Worm (Caenorhabditis elegans) whole organism, L2 larva: Measurements from ENCODE around the gene Y39E4B.5.

ENCODE experiments used
- C34F6.9 ChIP-seq: fragments of 150-350 bp; optimal IDR thresholded peaks from 2 replicates; lab custom pipeline; 2014; ENCODE audit warnings: missing biosample characterization, missing genetic modification characterization
- F13H6.1 ChIP-seq: sonication (generic microtip); optimal IDR thresholded peaks from 2 replicates; lab custom pipeline; 2016; ENCODE audit warnings: missing genetic modification characterization, missing compliant biosample characterization
- Y55F3AM.14 ChIP-seq: fragments of 200-800 bp; sonication (Bioruptor generic); optimal IDR thresholded peaks from 2 replicates; lab custom pipeline; 2018; ENCODE audit warnings: mild to moderate bottlenecking, missing genetic modification characterization, missing compliant biosample characterization
- aly-2 ChIP-seq: fragments of 150-350 bp; optimal IDR thresholded peaks from 2 replicates; lab custom pipeline; 2014; ENCODE audit warnings: missing biosample characterization, missing genetic modification characterization
- blmp-1 ChIP-seq: sonication (generic microtip); optimal IDR thresholded peaks from 2 replicates; lab custom pipeline; 2017; ENCODE audit warnings: missing genetic modification characterization, mild to moderate bottlenecking, missing compliant biosample characterization, antibody characterized with exemption, moderate library complexity; ENCODE audit not compliant: insufficient read depth
- ceh-16 ChIP-seq: fragments of 150-350 bp; optimal IDR thresholded peaks from 2 replicates; lab custom pipeline; 2014; ENCODE audit warnings: missing biosample characterization, missing genetic modification characterization
- ceh-82 ChIP-seq: fragments of 150-350 bp; optimal IDR thresholded peaks from 2 replicates; lab custom pipeline; 2014; ENCODE audit warnings: missing biosample characterization, missing genetic modification characterization
- crh-2 ChIP-seq: sonication (generic microtip); optimal IDR thresholded peaks from 2 replicates; lab custom pipeline; 2017; ENCODE audit warnings: missing biosample characterization, missing genetic modification characterization
- dmd-4 ChIP-seq: sonication (generic microtip); optimal IDR thresholded peaks from 2 replicates; lab custom pipeline; 2017; ENCODE audit warnings: missing biosample characterization, missing genetic modification characterization
- egl-27 ChIP-seq: sonication (generic microtip); optimal IDR thresholded peaks from 3 replicates; lab custom pipeline; 2017; ENCODE audit warnings: missing biosample characterization, missing genetic modification reagents, missing genetic modification characterization
- fos-1 ChIP-seq: fragments of 150-350 bp; optimal IDR thresholded peaks from 2 replicates; lab custom pipeline; 2014; ENCODE audit warnings: missing biosample characterization, missing genetic modification characterization
- gmeb-1 ChIP-seq: fragments of 150-350 bp; optimal IDR thresholded peaks from 2 replicates; lab custom pipeline; 2014; ENCODE audit warnings: missing biosample characterization, missing genetic modification characterization
- lin-13 ChIP-seq: fragments of 150-350 bp; optimal IDR thresholded peaks from 2 replicates; lab custom pipeline; 2014; ENCODE audit warnings: missing biosample characterization, missing genetic modification reagents, missing genetic modification characterization
- lsy-2 ChIP-seq, 2 experiments: fragments of 150-350 bp in 1 of 2; sonication (generic microtip) in 1 of 2; optimal IDR thresholded peaks; 2 replicates each; lab custom pipeline; 2014 to 2017; ENCODE audit warnings: missing biosample characterization in 2 of 2, missing genetic modification characterization in 2 of 2
- mdl-1 ChIP-seq, 2 experiments: fragments of 150-350 bp in 1 of 2; sonication (generic microtip) in 1 of 2; optimal IDR thresholded peaks; 2 replicates each; lab custom pipeline; 2017; ENCODE audit warnings: missing biosample characterization in 2 of 2, missing genetic modification characterization in 2 of 2
- nhr-10 ChIP-seq: sonication (generic microtip); optimal IDR thresholded peaks from 2 replicates; lab custom pipeline; 2017; ENCODE audit warnings: missing biosample characterization, missing genetic modification characterization
- nhr-12 ChIP-seq: fragments of 150-350 bp; optimal IDR thresholded peaks from 2 replicates; lab custom pipeline; 2014; ENCODE audit warnings: missing biosample characterization, missing genetic modification characterization
- nhr-129 ChIP-seq: fragments of 150-350 bp; optimal IDR thresholded peaks from 2 replicates; lab custom pipeline; 2014; ENCODE audit warnings: missing biosample characterization, missing genetic modification characterization
- nhr-21 ChIP-seq: fragments of 150-350 bp; optimal IDR thresholded peaks from 2 replicates; lab custom pipeline; 2014; ENCODE audit warnings: missing biosample characterization, missing genetic modification characterization
- nhr-25 ChIP-seq: fragments of 150-350 bp; sonication (generic microtip); optimal IDR thresholded peaks from 3 replicates; lab custom pipeline; 2014; ENCODE audit warnings: missing biosample characterization, missing genetic modification characterization
- nhr-6 ChIP-seq: fragments of 150-350 bp; optimal IDR thresholded peaks from 2 replicates; lab custom pipeline; 2014; ENCODE audit warnings: missing biosample characterization, missing genetic modification characterization
- sem-4 ChIP-seq: fragments of 150-350 bp; optimal IDR thresholded peaks from 2 replicates; lab custom pipeline; 2014; ENCODE audit warnings: missing biosample characterization, missing genetic modification reagents, missing genetic modification characterization
- skn-1 ChIP-seq: sonication (generic microtip); optimal IDR thresholded peaks from 2 replicates; lab custom pipeline; 2017; ENCODE audit warnings: missing biosample characterization, missing genetic modification characterization
- sma-3 ChIP-seq: sonication (generic microtip); optimal IDR thresholded peaks from 2 replicates; lab custom pipeline; 2016; ENCODE audit warnings: missing genetic modification reagents, missing genetic modification characterization, missing compliant biosample characterization
- sma-9 ChIP-seq, 2 experiments: fragments of 150-350 bp in 1 of 2; sonication (generic microtip) in 1 of 2; optimal IDR thresholded peaks; 2 replicates each; lab custom pipeline; 2014 to 2016; ENCODE audit warnings: missing genetic modification characterization in 2 of 2, mild to moderate bottlenecking in 1 of 2, missing biosample characterization in 1 of 2, missing compliant biosample characterization in 1 of 2, missing genetic modification reagents in 1 of 2, moderate library complexity in 1 of 2
- snpc-4 ChIP-seq: fragments of 150-350 bp; optimal IDR thresholded peaks from 2 replicates; lab custom pipeline; 2014; ENCODE audit warnings: missing biosample characterization, missing genetic modification characterization
- unc-39 ChIP-seq: fragments of 150-350 bp; optimal IDR thresholded peaks from 2 replicates; lab custom pipeline; 2014; ENCODE audit warnings: missing biosample characterization, missing genetic modification characterization
- unc-55 ChIP-seq: fragments of 150-350 bp; sonication (generic microtip); optimal IDR thresholded peaks from 3 replicates; lab custom pipeline; 2014; ENCODE audit warnings: missing biosample characterization, missing genetic modification reagents, missing genetic modification characterization
- unc-62 ChIP-seq: fragments of 150-350 bp; optimal IDR thresholded peaks from 2 replicates; lab custom pipeline; 2014; ENCODE audit warnings: missing biosample characterization, missing genetic modification reagents, missing genetic modification characterization
- zag-1 ChIP-seq: fragments of 150-350 bp; optimal IDR thresholded peaks from 2 replicates; lab custom pipeline; 2014; ENCODE audit warnings: missing biosample characterization, missing genetic modification characterization
- ztf-1 ChIP-seq: fragments of 200-800 bp; sonication (Bioruptor generic); conservative IDR thresholded peaks from 2 replicates; pipeline ENCODE4 v1.3.6; 2022; ENCODE audit warnings: missing genetic modification characterization, missing compliant biosample characterization
- ztf-4 ChIP-seq: fragments of 150-350 bp; optimal IDR thresholded peaks from 2 replicates; lab custom pipeline; 2014; ENCODE audit warnings: missing biosample characterization, missing genetic modification characterization

The Y39E4B.5 gene

ce11 chrIII:13187090-13187489, 17.4 kb downstream of the Y39E4B.5 start, which contains the start of gene gly-5:
gly-5 (plus strand) TSS chrIII:13187390.
- no peak for TF ChIP-seq blmp-1
- TF ChIP-seq nhr-129 (tag; lab: Kevin White, UChicago) = no peak
- TF ChIP-seq sma-9 (GFP tag; optimal IDR thresholded peaks at IDR 0.05; lab: Kevin White, UChicago) = peak; percentile 33
- no peak for TF ChIP-seq sma-9 (tag; optimal IDR thresholded peaks at IDR 0.05; lab: Kevin White, UChicago)
- TF ChIP-seq fos-1 = peak; percentile 42
- TF ChIP-seq Y55F3AM.14 (GFP tag; lab: Kevin White, UChicago) = no peak
- peak; percentile 21 for TF ChIP-seq F13H6.1 (tag; lab: Kevin White, UChicago)

- TF ChIP-seq sma-9 (GFP tag; optimal IDR thresholded peaks at IDR 0.05; lab: Kevin White, UChicago) (no peak), sma-9 (tag; optimal IDR thresholded peaks at IDR 0.05; lab: Kevin White, UChicago) (no peak), dmd-4 (tag; lab: Kevin White, UChicago) (no peak), unc-55 (GFP tag; lab: Kevin White, UChicago) (peak; percentile 50), sma-3 (GFP tag; lab: Kevin White, UChicago) (peak; percentile 77), fos-1 (peak; percentile 12), egl-27 (tag; lab: Kevin White, UChicago) (no peak), F13H6.1 (tag; lab: Kevin White, UChicago) (peak; percentile 69), nhr-6 (tag; lab: Kevin White, UChicago) (peak; percentile 59), crh-2 (peak; percentile 37), gmeb-1 (tag; lab: Kevin White, UChicago) (peak; percentile 62), sem-4 (tag; lab: Kevin White, UChicago) (no peak), zag-1 (no peak), lin-13 (GFP tag; lab: Kevin White, UChicago) (peak; percentile 32), skn-1 (tag; lab: Kevin White, UChicago) (no peak), ztf-1 (0 out of 2 replicates have a peak, but pooled peaks have one; percentile 66), ztf-4 (tag; lab: Kevin White, UChicago) (no peak), lsy-2 (tag; optimal IDR thresholded peaks at IDR 0.05; lab: Kevin White, UChicago) (peak; percentile 69 to 84), nhr-25 (tag; lab: Kevin White, UChicago) (peak; percentile 48), C34F6.9 (peak; percentile 65)
Measured at ce11 chrIII:13187773-13188172, 18.1 kb downstream of the Y39E4B.5 start.

DNA sequence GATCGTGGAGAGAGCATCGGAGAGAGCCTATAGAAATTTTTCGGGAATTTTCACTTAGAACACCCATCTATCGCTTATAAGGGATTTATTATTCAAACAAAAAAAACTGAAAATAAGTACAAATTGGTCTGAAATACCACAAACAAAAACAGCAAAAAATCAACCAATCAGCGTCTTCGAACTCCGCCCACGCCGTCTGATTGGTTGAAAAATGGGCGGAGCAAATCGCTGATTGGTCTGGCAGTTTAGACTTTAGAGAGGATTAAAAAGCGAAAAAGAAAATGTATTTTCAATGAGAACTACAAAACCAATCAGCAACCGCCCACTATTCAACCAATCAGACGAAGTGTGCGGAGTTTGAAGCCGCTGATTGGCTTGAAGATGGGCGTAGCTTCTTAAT, 31.4 kb downstream of the Y39E4B.5 start:
- TF ChIP-seq unc-62 = no peak
- no peak for TF ChIP-seq ceh-16 (tag; lab: Kevin White, UChicago)
- no peak for TF ChIP-seq sma-3 (GFP tag; lab: Kevin White, UChicago)
- TF ChIP-seq nhr-10 (tag; lab: Kevin White, UChicago) = no peak
- TF ChIP-seq nhr-129 (tag; lab: Kevin White, UChicago) = no peak
- TF ChIP-seq unc-39 (tag; lab: Kevin White, UChicago) = no peak
- no peak for TF ChIP-seq zag-1
- TF ChIP-seq nhr-12 (tag; lab: Kevin White, UChicago) = no peak
- TF ChIP-seq ceh-82 (tag; lab: Kevin White, UChicago) = no peak
- TF ChIP-seq sem-4 (tag; lab: Kevin White, UChicago) = no peak
- TF ChIP-seq snpc-4 = no peak
- TF ChIP-seq crh-2 = no peak
- no peak for TF ChIP-seq egl-27 (tag; lab: Kevin White, UChicago)

ce11 chrIII:13201901-13202300, 32.2 kb downstream of the Y39E4B.5 start:
- TF ChIP-seq ceh-16 (tag; lab: Kevin White, UChicago) (no peak), sma-9 (GFP tag; optimal IDR thresholded peaks at IDR 0.05; lab: Kevin White, UChicago) (no peak), sma-9 (tag; optimal IDR thresholded peaks at IDR 0.05; lab: Kevin White, UChicago) (no peak), C34F6.9 (no peak), F13H6.1 (tag; lab: Kevin White, UChicago) (no peak), mdl-1 (tag; optimal IDR thresholded peaks at IDR 0.05; lab: Kevin White, UChicago) (no peak), sma-3 (GFP tag; lab: Kevin White, UChicago) (no peak), nhr-21 (tag; lab: Kevin White, UChicago) (no peak)

ce11 chrIII:13204682-13205081, 35.0 kb downstream of the Y39E4B.5 start, which contains the start of gene Y39E4B.11:
Y39E4B.11 (plus strand) TSS chrIII:13204982.
- TF ChIP-seq unc-62 (no peak), egl-27 (tag; lab: Kevin White, UChicago) (no peak), aly-2 (tag; lab: Kevin White, UChicago) (no peak)
